Worm (Caenorhabditis elegans) whole organism, mixed stage, embryonic: ENCODE results near the gene Y17G7B.17.

Source experiments
- bed-3 ChIP-seq: fragments of 200-800 bp; sonication (Bioruptor generic); optimal IDR thresholded peaks from 3 replicates; lab custom pipeline; 2018; ENCODE audit warnings: mild to moderate bottlenecking, missing genetic modification characterization, moderate library complexity, missing compliant biosample characterization
- blmp-1 ChIP-seq: fragments of 150-350 bp; optimal IDR thresholded peaks from 2 replicates; lab custom pipeline; 2014; ENCODE audit warnings: missing biosample characterization, missing genetic modification characterization
- ceh-39 ChIP-seq: fragments of 150-350 bp; optimal IDR thresholded peaks from 2 replicates; lab custom pipeline; 2014; ENCODE audit warnings: missing biosample characterization, missing genetic modification characterization
- ceh-43 ChIP-seq: fragments of 200-800 bp; sonication (Bioruptor generic); optimal IDR thresholded peaks from 2 replicates; lab custom pipeline; 2018; ENCODE audit warnings: mild to moderate bottlenecking, missing genetic modification characterization, moderate library complexity, missing compliant biosample characterization
- ceh-83 ChIP-seq: fragments of 200-800 bp; sonication (Bioruptor generic); optimal IDR thresholded peaks from 2 replicates; lab custom pipeline; 2018; ENCODE audit warnings: mild to moderate bottlenecking, missing genetic modification characterization, missing compliant biosample characterization
- ces-1 ChIP-seq: fragments of 150-350 bp; optimal IDR thresholded peaks from 2 replicates; lab custom pipeline; 2014; ENCODE audit warnings: missing biosample characterization, missing genetic modification reagents, missing genetic modification characterization
- drap-1 ChIP-seq: fragments of 200-800 bp; sonication (Bioruptor generic); optimal IDR thresholded peaks from 3 replicates; lab custom pipeline; 2018; ENCODE audit warnings: mild to moderate bottlenecking, missing genetic modification characterization, missing compliant biosample characterization
- elt-3 ChIP-seq: fragments of 150-350 bp; optimal IDR thresholded peaks from 2 replicates; lab custom pipeline; 2014; ENCODE audit warnings: missing biosample characterization, missing genetic modification characterization
- flh-1 ChIP-seq: fragments of 200-800 bp; sonication (Bioruptor generic); optimal IDR thresholded peaks from 2 replicates; lab custom pipeline; 2018; ENCODE audit warnings: mild to moderate bottlenecking, missing genetic modification characterization, moderate library complexity, missing compliant biosample characterization
- ham-2 ChIP-seq: fragments of 200-800 bp; sonication (Bioruptor generic); optimal IDR thresholded peaks from 2 replicates; lab custom pipeline; 2018; ENCODE audit warnings: mild to moderate bottlenecking, missing genetic modification characterization, missing compliant biosample characterization
- lin-13 ChIP-seq: fragments of 150-350 bp; optimal IDR thresholded peaks from 2 replicates; lab custom pipeline; 2014; ENCODE audit warnings: missing biosample characterization, missing genetic modification characterization
- lin-32 ChIP-seq: fragments of 200-800 bp; sonication (Bioruptor generic); optimal IDR thresholded peaks from 2 replicates; lab custom pipeline; 2018; ENCODE audit warnings: mild to moderate bottlenecking, missing genetic modification characterization, missing compliant biosample characterization
- lsy-2 ChIP-seq: fragments of 150-350 bp; optimal IDR thresholded peaks from 2 replicates; lab custom pipeline; 2014; ENCODE audit warnings: missing biosample characterization, missing genetic modification characterization
- mab-5 ChIP-seq: fragments of 150-350 bp; optimal IDR thresholded peaks from 2 replicates; lab custom pipeline; 2014; ENCODE audit warnings: missing biosample characterization, missing genetic modification characterization
- mls-2 ChIP-seq: sonication (generic microtip); optimal IDR thresholded peaks from 2 replicates; lab custom pipeline; 2016; ENCODE audit warnings: mild to moderate bottlenecking, missing genetic modification characterization, moderate library complexity, missing compliant biosample characterization
- nhr-12 ChIP-seq: fragments of 150-350 bp; optimal IDR thresholded peaks from 2 replicates; lab custom pipeline; 2014; ENCODE audit warnings: missing biosample characterization, missing genetic modification characterization
- nhr-237 ChIP-seq: fragments of 150-350 bp; optimal IDR thresholded peaks from 2 replicates; lab custom pipeline; 2014; ENCODE audit warnings: missing biosample characterization, missing genetic modification characterization
- nhr-76 ChIP-seq: sonication (generic microtip); optimal IDR thresholded peaks from 2 replicates; lab custom pipeline; 2017; ENCODE audit warnings: missing biosample characterization, missing genetic modification characterization
- pha-4 ChIP-seq: fragments of 150-350 bp; optimal IDR thresholded peaks from 2 replicates; lab custom pipeline; 2018; ENCODE audit warnings: missing biosample characterization, missing genetic modification reagents, missing genetic modification characterization
- sem-2 ChIP-seq: fragments of 200-800 bp; sonication (Bioruptor generic); optimal IDR thresholded peaks from 2 replicates; lab custom pipeline; 2018; ENCODE audit warnings: mild to moderate bottlenecking, missing genetic modification characterization, missing compliant biosample characterization
- snpc-4 ChIP-seq: fragments of 150-350 bp; optimal IDR thresholded peaks from 2 replicates; lab custom pipeline; 2014; ENCODE audit warnings: missing biosample characterization, missing genetic modification characterization
- tbx-8 ChIP-seq: fragments of 200-800 bp; sonication (Bioruptor generic); optimal IDR thresholded peaks from 2 replicates; lab custom pipeline; 2018; ENCODE audit warnings: mild to moderate bottlenecking, missing genetic modification characterization, moderate library complexity, missing compliant biosample characterization
- unc-120 ChIP-seq: sonication (generic microtip); optimal IDR thresholded peaks from 2 replicates; lab custom pipeline; 2017; ENCODE audit warnings: missing genetic modification characterization, missing compliant biosample characterization; ENCODE audit not compliant: poor library complexity, severe bottlenecking
- unc-39 ChIP-seq: fragments of 150-350 bp; optimal IDR thresholded peaks from 2 replicates; lab custom pipeline; 2014; ENCODE audit warnings: missing biosample characterization, missing genetic modification characterization
- unc-62 ChIP-seq: fragments of 150-350 bp; optimal IDR thresholded peaks from 2 replicates; lab custom pipeline; 2014; ENCODE audit warnings: missing biosample characterization, missing genetic modification reagents, missing genetic modification characterization
- ztf-11 ChIP-seq: fragments of 150-350 bp; optimal IDR thresholded peaks from 2 replicates; lab custom pipeline; 2014; ENCODE audit warnings: missing biosample characterization, missing genetic modification characterization

Gene Y17G7B.17

ce11 chrII:12076355-12076754 lies 23.4 kb downstream of the Y17G7B.17 start:
- TF ChIP-seq ham-2 (GFP tag; lab: Kevin White, UChicago) (no peak), nhr-76 (no peak), ztf-11 (no peak), unc-120 (tag; lab: Kevin White, UChicago) (no peak), flh-1 (no peak), mab-5 (tag; lab: Kevin White, UChicago) (no peak), drap-1 (GFP tag; lab: Kevin White, UChicago) (no peak), unc-39 (no peak)

ce11 chrII:12071243-12071642 lies 28.5 kb downstream of the Y17G7B.17 start:
- no peak for TF ChIP-seq ztf-11
- TF ChIP-seq nhr-237 (tag; lab: Kevin White, UChicago) = no peak
- no peak for TF ChIP-seq drap-1 (GFP tag; lab: Kevin White, UChicago)
- TF ChIP-seq lin-13 (tag; lab: Kevin White, UChicago) = no peak
- no peak for TF ChIP-seq unc-39
- TF ChIP-seq tbx-8 = no peak
- no peak for TF ChIP-seq elt-3
- TF ChIP-seq bed-3 (GFP tag; lab: Kevin White, UChicago) = no peak
- TF ChIP-seq, all 35 proteins: peak for 0

- TF ChIP-seq ces-1 (GFP tag; lab: Kevin White, UChicago) (peak; percentile 97), sem-2 (GFP tag; lab: Kevin White, UChicago) (no peak), nhr-237 (tag; lab: Kevin White, UChicago) (no peak), unc-62 (GFP tag; lab: Kevin White, UChicago) (no peak), lsy-2 (tag; lab: Kevin White, UChicago) (no peak), pha-4 (tag; lab: Kevin White, UChicago) (no peak)
Observed at ce11 chrII:12067451-12068076, 32.2 kb downstream of the Y17G7B.17 start, which contains the start of gene Y17G7B.22. TSS of gene Y17G7B.22 (plus strand) at chrII:12068026.

ce11 chrII:12064680-12065135 lies 35.1 kb downstream of the Y17G7B.17 start, which contains the start of gene arrd-8:
TSS of gene arrd-8 (plus strand) at chrII:12065085.
- TF ChIP-seq sem-2 (GFP tag; lab: Kevin White, UChicago) = no peak
- no peak for TF ChIP-seq mls-2
- no peak for TF ChIP-seq ceh-39 (tag; lab: Kevin White, UChicago)
- no peak for TF ChIP-seq lin-32 (GFP tag; lab: Kevin White, UChicago)

ce11 chrII:12063076-12063475 lies 36.7 kb downstream of the Y17G7B.17 start:
- TF ChIP-seq sem-2 (GFP tag; lab: Kevin White, UChicago) (no peak), nhr-76 (no peak), ham-2 (GFP tag; lab: Kevin White, UChicago) (no peak), mls-2 (no peak), ceh-83 (no peak), ceh-43 (GFP tag; lab: Kevin White, UChicago) (no peak), snpc-4 (tag; lab: Kevin White, UChicago) (no peak)
- TF ChIP-seq, all 35 proteins: peak for 0

- TF ChIP-seq lin-13 (tag; lab: Kevin White, UChicago) (no peak), nhr-237 (tag; lab: Kevin White, UChicago) (no peak), lin-32 (GFP tag; lab: Kevin White, UChicago) (no peak), snpc-4 (tag; lab: Kevin White, UChicago) (no peak), unc-62 (GFP tag; lab: Kevin White, UChicago) (no peak), ztf-11 (no peak), mab-5 (tag; lab: Kevin White, UChicago) (no peak), ces-1 (GFP tag; lab: Kevin White, UChicago) (no peak), blmp-1 (tag; lab: Kevin White, UChicago) (no peak), lsy-2 (tag; lab: Kevin White, UChicago) (no peak), nhr-76 (no peak), nhr-12 (no peak), ceh-43 (GFP tag; lab: Kevin White, UChicago) (no peak), flh-1 (no peak), unc-120 (tag; lab: Kevin White, UChicago) (no peak), bed-3 (GFP tag; lab: Kevin White, UChicago) (no peak), ham-2 (GFP tag; lab: Kevin White, UChicago) (no peak)
Observed at ce11 chrII:12062521-12062920, 37.3 kb downstream of the Y17G7B.17 start, which contains the start of gene arrd-7. TSS of gene arrd-7 (minus strand) at chrII:12062621.
